Fruit fly (Drosophila melanogaster): ENCODE data around the gene S.

The S gene

dm6 chr2L:1007840-1008241, 69.8 kb downstream of the S start (continued):
- TF ChIP-seq Hand (GFP tag; optimal IDR thresholded peaks at IDR 0.05) (no peak), sima (GFP tag; optimal IDR thresholded peaks at IDR 0.05) (no peak), inv (GFP tag; IDR thresholded peaks at IDR 0.05; ENCODE audit: partially characterized antibody) (no peak), CG9932 (GFP tag; IDR thresholded peaks at IDR 0.05) (no peak), Hmr (GFP tag; optimal IDR thresholded peaks at IDR 0.05) (peak; percentile 19), CG10565 (GFP tag; optimal IDR thresholded peaks at IDR 0.05) (no peak), knrl (GFP tag; IDR thresholded peaks at IDR 0.05; ENCODE audit: partially characterized antibody) (no peak), Adf1 (GFP tag; IDR thresholded peaks at IDR 0.05) (peak; percentile 94), dysf (GFP tag; IDR thresholded peaks at IDR 0.05) (no peak), Rx (GFP tag; IDR thresholded peaks at IDR 0.05) (no peak), Blimp-1 (GFP tag; optimal IDR thresholded peaks at IDR 0.05) (peak; percentile 94), Meics (GFP tag; optimal IDR thresholded peaks at IDR 0.05) (peak; percentile 93), bowl (GFP tag; IDR thresholded peaks at IDR 0.05) (no peak), gsb-n (tag; optimal IDR thresholded peaks at IDR 0.05) (peak; percentile 97), CG8359 (GFP tag; optimal IDR thresholded peaks at IDR 0.05; ENCODE audit: borderline replicate concordance) (no peak), tx (GFP tag; optimal IDR thresholded peaks at IDR 0.05) (no peak), CG10321 (GFP tag; IDR thresholded peaks at IDR 0.05) (no peak), sr (GFP tag; IDR thresholded peaks at IDR 0.05) (no peak), ara (GFP tag; IDR thresholded peaks at IDR 0.05) (no peak), CG31365 (tag; optimal IDR thresholded peaks at IDR 0.05) (no peak), H15 (GFP tag; IDR thresholded peaks at IDR 0.05) (no peak), pros (GFP tag; optimal IDR thresholded peaks at IDR 0.05) (peak; percentile 83), otp (GFP tag; IDR thresholded peaks at IDR 0.05) (no peak), toy (GFP tag; IDR thresholded peaks at IDR 0.05) (no peak), CG1792 (GFP tag; optimal IDR thresholded peaks at IDR 0.05) (no peak), sqz (GFP tag; optimal IDR thresholded peaks at IDR 0.05) (peak; percentile 95), CG30403 (GFP tag; optimal IDR thresholded peaks at IDR 0.05) (no peak), H2.0 (GFP tag; IDR thresholded peaks at IDR 0.05) (no peak), CG2120 (GFP tag; optimal IDR thresholded peaks at IDR 0.05) (no peak), Dad (GFP tag; optimal IDR thresholded peaks at IDR 0.05) (no peak), ttk (GFP tag; IDR thresholded peaks at IDR 0.05) (0 out of 2 replicates have a peak, but pooled peaks have one; percentile 21), CG18764 (GFP tag; optimal IDR thresholded peaks at IDR 0.05) (no peak), CG18599 (GFP tag; optimal IDR thresholded peaks at IDR 0.05) (no peak), dmrt11E (tag; optimal IDR thresholded peaks at IDR 0.05) (no peak), CG4617 (GFP tag; optimal IDR thresholded peaks at IDR 0.05; ENCODE audit: borderline replicate concordance) (no peak), CG13296 (GFP tag; optimal IDR thresholded peaks at IDR 0.05) (no peak), CG32767 (GFP tag; IDR thresholded peaks at IDR 0.05) (no peak; the same call in 1 of the 2 replicates), YL-1 (GFP tag; optimal IDR thresholded peaks at IDR 0.05) (no peak), GATAe (GFP tag; conservative IDR thresholded peaks at IDR 0.05) (no peak), Drgx (GFP tag; IDR thresholded peaks at IDR 0.05) (no peak), Nf-YA (GFP tag; IDR thresholded peaks at IDR 0.05) (no peak), gcm (GFP tag; optimal IDR thresholded peaks at IDR 0.05) (peak; percentile 79), CG1529 (GFP tag; optimal IDR thresholded peaks at IDR 0.05) (no peak), ssp (GFP tag; IDR thresholded peaks at IDR 0.05) (no peak), NfI (GFP tag; optimal IDR thresholded peaks at IDR 0.05) (no peak), wor (GFP tag; IDR thresholded peaks at IDR 0.05) (no peak), Dref (GFP tag; IDR thresholded peaks at IDR 0.05) (no peak), gcm2 (GFP tag; optimal IDR thresholded peaks at IDR 0.05) (no peak), CG10543 (GFP tag; optimal IDR thresholded peaks at IDR 0.05) (peak; percentile 92), E2f2 (GFP tag; IDR thresholded peaks at IDR 0.05) (no peak), Lhr (GFP tag; optimal IDR thresholded peaks at IDR 0.05) (no peak), CkIIα-i1 (GFP tag; IDR thresholded peaks at IDR 0.05) (no peak)
